Fruit fly (Drosophila melanogaster): Measurements from ENCODE around the gene twin.
A peak's percentile ranks its signal among the peaks of the same experiment; 100 is the strongest.

The twin gene

DNA sequence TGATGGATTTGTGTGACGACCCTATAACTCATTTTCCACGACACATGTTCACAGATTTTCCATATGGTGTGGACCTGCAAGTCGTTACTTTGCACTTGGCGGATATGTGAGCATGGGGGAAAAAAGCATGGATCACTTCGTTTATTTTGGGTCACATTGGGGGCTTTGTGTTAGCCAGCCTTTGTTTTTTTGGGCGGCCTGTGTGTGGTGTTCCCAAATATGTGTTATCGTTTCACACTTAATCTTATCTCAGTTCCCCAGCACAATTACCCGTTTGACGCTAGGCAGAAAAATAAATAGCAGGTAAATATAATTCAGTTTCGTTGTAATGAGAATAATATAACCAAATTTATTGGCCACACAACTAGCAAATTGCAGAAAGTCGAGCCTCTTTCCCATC, 46.5 kb upstream of the twin start (continued):
- peak; percentile 85 for TF ChIP-seq exex (tag; optimal IDR thresholded peaks at IDR 0.05)
- no peak for TF ChIP-seq Blimp-1 (GFP tag; optimal IDR thresholded peaks at IDR 0.05)
- TF ChIP-seq Poxn (GFP tag; IDR thresholded peaks at IDR 0.05): no peak
- TF ChIP-seq CG5953 (GFP tag; IDR thresholded peaks at IDR 0.05): no peak

DNA sequence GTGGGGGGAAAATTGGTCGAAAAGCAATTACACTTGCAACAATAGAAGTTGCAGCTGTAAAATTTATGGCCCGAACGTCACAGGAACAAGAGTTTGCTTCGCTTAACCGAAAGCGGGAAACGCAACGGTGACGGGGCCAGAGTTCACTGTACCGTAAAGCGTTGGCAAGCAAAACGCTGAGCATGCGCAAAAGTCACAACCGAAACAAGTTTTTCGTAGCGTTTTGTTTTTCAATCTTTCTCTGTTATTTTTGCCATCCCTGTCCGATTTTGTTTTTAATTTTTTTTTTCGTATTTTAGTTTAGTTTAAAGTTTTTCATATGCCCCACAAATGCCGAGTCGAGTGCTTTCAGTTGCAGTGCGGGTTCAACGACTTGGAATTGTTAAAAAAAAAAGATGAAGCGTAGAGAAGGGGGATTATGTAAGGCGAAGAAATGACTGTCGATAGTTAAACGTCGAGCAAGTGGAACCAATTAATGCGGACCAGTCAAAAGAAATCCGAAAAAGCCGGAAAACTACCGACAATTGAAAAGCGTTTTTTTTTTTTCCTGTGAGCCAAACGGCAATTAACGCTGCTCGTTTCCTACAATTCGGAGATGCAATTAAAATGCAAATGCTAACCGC, 45.9 kb upstream of the twin start:
- no peak for TF ChIP-seq Lim3 (GFP tag; IDR thresholded peaks at IDR 0.05)
- TF ChIP-seq CG1603 (tag; optimal IDR thresholded peaks at IDR 0.05): no peak
- peak; percentile 72 for TF ChIP-seq grau (tag; optimal IDR thresholded peaks at IDR 0.05)
- no peak for TF ChIP-seq org-1 (GFP tag; optimal IDR thresholded peaks at IDR 0.05)
- 0 out of 2 replicates have a peak, but pooled peaks have one; percentile 24 for TF ChIP-seq sob (GFP tag; IDR thresholded peaks at IDR 0.05)
- TF ChIP-seq Fer1 (GFP tag; optimal IDR thresholded peaks at IDR 0.05): no peak
- TF ChIP-seq CG14441 (GFP tag; IDR thresholded peaks at IDR 0.05): 0 out of 2 replicates have a peak, but pooled peaks have one; percentile 22
- 0 out of 2 replicates have a peak, but pooled peaks have one; percentile 14 for TF ChIP-seq HLH3B (GFP tag; IDR thresholded peaks at IDR 0.05)
- TF ChIP-seq ap (GFP tag; IDR thresholded peaks at IDR 0.05): no peak
- no peak for TF ChIP-seq esg (GFP tag; conservative IDR thresholded peaks at IDR 0.05)
- TF ChIP-seq Ptx1 (GFP tag; IDR thresholded peaks at IDR 0.05): 0 out of 2 replicates have a peak, but pooled peaks have one; percentile 12
- TF ChIP-seq Sox100B (GFP tag; optimal IDR thresholded peaks at IDR 0.05): no peak
- TF ChIP-seq chinmo (GFP tag; IDR thresholded peaks at IDR 0.05; ENCODE audit: partially characterized antibody): 0 out of 4 replicates have a peak, but pooled peaks have one; percentile 55
- no peak for TF ChIP-seq CG3838 (GFP tag; optimal IDR thresholded peaks at IDR 0.05)
- TF ChIP-seq fd3F (GFP tag; optimal IDR thresholded peaks at IDR 0.05): no peak
- TF ChIP-seq ATbp (GFP tag; optimal IDR thresholded peaks at IDR 0.05): no peak
- no peak for TF ChIP-seq onecut (GFP tag; IDR thresholded peaks at IDR 0.05)
- no peak for TF ChIP-seq cad (GFP tag; optimal IDR thresholded peaks at IDR 0.05)
- TF ChIP-seq Dbx (GFP tag; IDR thresholded peaks at IDR 0.05): no peak
- peak; percentile 20; the same call in 1 of the 2 replicates for TF ChIP-seq CG32532 (GFP tag; IDR thresholded peaks at IDR 0.05)
- TF ChIP-seq CG10462 (GFP tag; optimal IDR thresholded peaks at IDR 0.05): no peak
- no peak for TF ChIP-seq NK7.1 (GFP tag; optimal IDR thresholded peaks at IDR 0.05)
- peak in 1 of 2 experiments; percentile 55 for TF ChIP-seq Pdp1 (GFP tag; optimal IDR thresholded peaks at IDR 0.05)
- TF ChIP-seq CG16863 (GFP tag; optimal IDR thresholded peaks at IDR 0.05): no peak
- no peak for TF ChIP-seq CG6791 (GFP tag; IDR thresholded peaks at IDR 0.05; ENCODE audit: partially characterized antibody)
- 0 out of 2 replicates have a peak, but pooled peaks have one; percentile 6 for TF ChIP-seq lmd (GFP tag; IDR thresholded peaks at IDR 0.05)
- TF ChIP-seq Aef1 (GFP tag; IDR thresholded peaks at IDR 0.05): no peak
- TF ChIP-seq Bdp1 (GFP tag; optimal IDR thresholded peaks at IDR 0.05): no peak
- no peak for TF ChIP-seq crp (GFP tag; optimal IDR thresholded peaks at IDR 0.05)
- TF ChIP-seq lab (GFP tag; optimal IDR thresholded peaks at IDR 0.05): no peak
- no peak for TF ChIP-seq CG7839 (tag; optimal IDR thresholded peaks at IDR 0.05)
- peak; percentile 38; the same call in 1 of the 2 replicates for TF ChIP-seq Rfx (GFP tag; IDR thresholded peaks at IDR 0.05)
- TF ChIP-seq cato (GFP tag; optimal IDR thresholded peaks at IDR 0.05; ENCODE audit: borderline replicate concordance): no peak
- no peak for TF ChIP-seq CG13296 (GFP tag; optimal IDR thresholded peaks at IDR 0.05)
